Worm (Caenorhabditis elegans): Measurements from ENCODE around the gene ZK856.11.

DNA sequence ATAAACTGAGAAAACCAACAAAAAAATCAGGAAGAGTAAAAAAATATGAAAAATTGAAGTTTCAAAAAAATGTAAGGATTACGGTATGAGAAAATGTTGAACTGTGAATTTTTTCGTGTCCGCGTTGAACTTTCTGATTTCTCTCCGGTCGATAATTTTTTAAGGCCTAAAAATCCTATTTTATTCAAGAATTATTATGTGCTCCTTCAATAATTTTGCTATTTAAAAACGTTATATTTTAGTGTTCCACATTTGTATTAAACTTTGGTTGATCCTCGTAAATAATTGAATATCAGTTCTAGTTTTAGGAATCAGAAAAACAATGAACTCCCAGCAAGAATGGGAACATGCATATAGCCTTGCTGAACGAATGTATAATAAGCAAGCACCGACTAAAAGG, 7.9 kb upstream of the ZK856.11 start, which contains the start of gene hpo-40:
- TF ChIP-seq nhr-12 (tag; optimal IDR thresholded peaks at IDR 0.05) (no peak), alr-1 (tag; optimal IDR thresholded peaks at IDR 0.05) (no peak), mdl-1 (tag; optimal IDR thresholded peaks at IDR 0.05) (no peak), ztf-4 (tag; optimal IDR thresholded peaks at IDR 0.05) (no peak), lin-39 (tag; optimal IDR thresholded peaks at IDR 0.05) (no peak), aly-2 (tag; optimal IDR thresholded peaks at IDR 0.05) (no peak), lin-13 (GFP tag; optimal IDR thresholded peaks at IDR 0.05) (no peak), unc-62 (GFP tag; optimal IDR thresholded peaks at IDR 0.05) (no peak), ama-1 (optimal IDR thresholded peaks at IDR 0.05) (no peak), sem-4 (tag; optimal IDR thresholded peaks at IDR 0.05) (no peak), unc-55 (GFP tag; optimal IDR thresholded peaks at IDR 0.05) (no peak), lin-11 (tag; optimal IDR thresholded peaks at IDR 0.05) (no peak), ceh-16 (tag; optimal IDR thresholded peaks at IDR 0.05) (no peak), ztf-11 (tag; optimal IDR thresholded peaks at IDR 0.05) (no peak)

All from whole organism, L2 larva.